Worm (Caenorhabditis elegans): ENCODE data around the gene Y73C8B.2.

Y73C8B.2 gene

DNA sequence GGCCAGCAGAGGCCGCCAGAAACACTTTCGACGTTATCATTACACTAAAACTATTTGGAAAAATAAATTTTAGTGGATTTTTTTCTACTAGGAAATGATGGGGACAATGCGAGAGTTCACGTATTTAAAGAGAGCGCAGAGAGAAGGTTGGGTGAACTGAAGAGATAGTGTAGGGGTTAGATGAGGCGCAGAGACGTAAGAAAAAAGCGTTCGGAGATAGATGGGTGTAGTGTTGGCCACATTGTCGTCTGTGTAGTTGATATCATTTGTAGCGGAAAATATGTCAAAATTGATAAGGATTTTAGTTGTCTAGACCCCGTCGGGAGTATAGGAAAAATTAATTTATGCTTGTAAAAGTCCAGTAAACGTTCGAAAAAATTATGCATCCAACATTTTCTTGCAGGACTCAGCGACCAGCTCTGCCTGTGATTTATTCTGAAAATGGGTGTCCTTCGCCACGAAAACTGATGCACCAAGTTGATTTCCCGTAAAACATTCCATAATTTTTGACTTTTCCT, 1.7 kb downstream of the Y73C8B.2 start, which contains the start of the genes Y73C8B.3 and Y73C8B.9:
TSS of gene Y73C8B.3 (minus strand) at position 147 of the 518 bp plus-strand sequence.
TSS of gene Y73C8B.9 (plus strand) at position 468 of the 518 bp plus-strand sequence.
- TF ChIP-seq elt-3 (tag; optimal IDR thresholded peaks at IDR 0.05) (no peak), elt-1 (tag; optimal IDR thresholded peaks at IDR 0.05) (no peak), sma-9 (GFP tag; optimal IDR thresholded peaks at IDR 0.05) (peak; percentile 77), sma-9 (tag; optimal IDR thresholded peaks at IDR 0.05) (no peak), skn-1 (tag; optimal IDR thresholded peaks at IDR 0.05) (no peak), lsy-2 (tag; optimal IDR thresholded peaks at IDR 0.05) (no peak), ZK546.5 (tag; optimal IDR thresholded peaks at IDR 0.05) (no peak), gmeb-1 (tag; optimal IDR thresholded peaks at IDR 0.05) (peak; percentile 43), snpc-4 (tag; optimal IDR thresholded peaks at IDR 0.05) (no peak), unc-39 (tag; optimal IDR thresholded peaks at IDR 0.05) (no peak), ztf-11 (tag; optimal IDR thresholded peaks at IDR 0.05) (no peak), C34F6.9 (tag; optimal IDR thresholded peaks at IDR 0.05) (no peak), lin-11 (tag; optimal IDR thresholded peaks at IDR 0.05) (no peak), unc-62 (GFP tag; optimal IDR thresholded peaks at IDR 0.05) (no peak), sma-3 (GFP tag; optimal IDR thresholded peaks at IDR 0.05) (peak; percentile 22), ceh-16 (tag; optimal IDR thresholded peaks at IDR 0.05) (no peak), fos-1 (tag; optimal IDR thresholded peaks at IDR 0.05) (peak; percentile 14), egl-27 (tag; optimal IDR thresholded peaks at IDR 0.05) (no peak), F13H6.1 (tag; optimal IDR thresholded peaks at IDR 0.05) (peak; percentile 7), zag-1 (tag; optimal IDR thresholded peaks at IDR 0.05) (no peak), ztf-4 (tag; optimal IDR thresholded peaks at IDR 0.05) (no peak), mdl-1 (tag; optimal IDR thresholded peaks at IDR 0.05) (no peak), nhr-10 (tag; optimal IDR thresholded peaks at IDR 0.05) (no peak), nhr-25 (tag; optimal IDR thresholded peaks at IDR 0.05) (peak; percentile 24), dmd-4 (tag; optimal IDR thresholded peaks at IDR 0.05) (no peak), nhr-21 (tag; optimal IDR thresholded peaks at IDR 0.05) (peak; percentile 18), crh-2 (tag; optimal IDR thresholded peaks at IDR 0.05) (peak; percentile 15), nhr-6 (tag; optimal IDR thresholded peaks at IDR 0.05) (no peak), mbf-1 (tag; optimal IDR thresholded peaks at IDR 0.05) (no peak)

DNA sequence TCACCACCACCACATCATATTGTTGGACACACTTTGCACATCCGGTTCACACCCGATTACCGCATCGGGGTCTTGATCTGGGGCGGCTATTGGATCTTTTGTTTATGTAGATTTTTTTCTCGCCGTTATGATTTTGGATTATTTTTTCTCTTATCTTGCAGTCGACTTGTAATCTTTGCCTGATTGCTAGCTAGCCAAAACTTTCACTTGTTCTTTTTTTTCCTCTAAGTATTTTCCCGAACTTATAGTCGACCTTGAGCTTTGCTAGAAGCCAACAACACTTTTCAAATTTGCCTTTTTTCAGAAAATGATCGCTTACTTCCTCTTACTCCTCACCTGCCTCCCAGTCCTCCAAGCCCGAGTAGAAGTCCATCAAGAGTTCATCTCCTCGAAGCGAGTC, 6.8 kb downstream of the Y73C8B.2 start, which contains the start of gene lag-2:
TSS of gene lag-2 (plus strand) at position 301 of the 400 bp plus-strand sequence.
- TF ChIP-seq mbf-1 (tag; optimal IDR thresholded peaks at IDR 0.05) = no peak
- no peak for TF ChIP-seq unc-39 (tag; optimal IDR thresholded peaks at IDR 0.05)
- no peak for TF ChIP-seq mab-5 (tag; optimal IDR thresholded peaks at IDR 0.05)
- no peak for TF ChIP-seq sma-3 (GFP tag; optimal IDR thresholded peaks at IDR 0.05)
- TF ChIP-seq lin-39 (tag; optimal IDR thresholded peaks at IDR 0.05) = no peak
- no peak for TF ChIP-seq nhr-21 (tag; optimal IDR thresholded peaks at IDR 0.05)
- TF ChIP-seq ceh-16 (tag; optimal IDR thresholded peaks at IDR 0.05) = no peak
- no peak for TF ChIP-seq fos-1 (tag; optimal IDR thresholded peaks at IDR 0.05)
- no peak for TF ChIP-seq lin-13 (GFP tag; optimal IDR thresholded peaks at IDR 0.05)
- no peak for TF ChIP-seq dmd-4 (tag; optimal IDR thresholded peaks at IDR 0.05)
- TF ChIP-seq zag-1 (tag; optimal IDR thresholded peaks at IDR 0.05) = no peak
- TF ChIP-seq ztf-4 (tag; optimal IDR thresholded peaks at IDR 0.05) = no peak
- no peak for TF ChIP-seq snpc-4 (tag; optimal IDR thresholded peaks at IDR 0.05)
- TF ChIP-seq nhr-6 (tag; optimal IDR thresholded peaks at IDR 0.05) = no peak

DNA sequence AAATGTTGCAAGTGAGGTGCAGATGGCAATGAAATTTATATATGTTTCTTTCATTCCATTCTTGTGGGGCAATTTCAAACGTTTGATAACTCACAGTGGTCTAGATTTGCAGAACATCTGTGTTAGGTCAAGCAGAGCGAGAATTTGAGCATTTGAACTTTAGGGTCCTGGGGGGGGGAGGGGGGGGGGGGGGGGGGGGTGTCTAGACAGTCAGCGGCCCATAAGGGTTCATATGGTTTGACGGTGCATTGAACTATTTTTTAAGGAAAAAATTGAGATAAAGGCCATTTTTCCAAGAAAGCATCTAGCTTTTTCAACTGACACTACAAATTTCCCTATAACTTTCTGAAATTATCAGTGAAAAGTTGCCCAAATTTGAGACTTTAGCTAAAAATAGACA, 8.9 kb downstream of the Y73C8B.2 start:
- TF ChIP-seq aly-2 (tag; optimal IDR thresholded peaks at IDR 0.05) = no peak
- no peak for TF ChIP-seq lin-39 (tag; optimal IDR thresholded peaks at IDR 0.05)
- TF ChIP-seq skn-1 (tag; optimal IDR thresholded peaks at IDR 0.05) = no peak
- no peak for TF ChIP-seq nhr-21 (tag; optimal IDR thresholded peaks at IDR 0.05)
- TF ChIP-seq blmp-1 (tag; optimal IDR thresholded peaks at IDR 0.05; ENCODE audit: insufficient read depth) = no peak
- no peak for TF ChIP-seq egl-27 (tag; optimal IDR thresholded peaks at IDR 0.05)
- no peak for TF ChIP-seq snpc-4 (tag; optimal IDR thresholded peaks at IDR 0.05)
- no peak for TF ChIP-seq lsy-2 (tag; optimal IDR thresholded peaks at IDR 0.05)
- TF ChIP-seq mbf-1 (tag; optimal IDR thresholded peaks at IDR 0.05) = no peak
- TF ChIP-seq C34F6.9 (tag; optimal IDR thresholded peaks at IDR 0.05) = no peak
- no peak for TF ChIP-seq nhr-10 (tag; optimal IDR thresholded peaks at IDR 0.05)
- no peak for TF ChIP-seq nhr-11 (tag; optimal IDR thresholded peaks at IDR 0.05)
- no peak for TF ChIP-seq mab-5 (tag; optimal IDR thresholded peaks at IDR 0.05)
- no peak for TF ChIP-seq unc-55 (GFP tag; optimal IDR thresholded peaks at IDR 0.05)
- TF ChIP-seq nhr-12 (tag; optimal IDR thresholded peaks at IDR 0.05) = no peak
- TF ChIP-seq nhr-77 (tag; optimal IDR thresholded peaks at IDR 0.05) = no peak
- TF ChIP-seq elt-1 (tag; optimal IDR thresholded peaks at IDR 0.05) = no peak
- no peak for TF ChIP-seq mdl-1 (tag; optimal IDR thresholded peaks at IDR 0.05)
- no peak for TF ChIP-seq peb-1 (tag; optimal IDR thresholded peaks at IDR 0.05)

Data from whole organism, L2 larva.